Fruit fly (Drosophila melanogaster) whole organism, embryonic: ENCODE measurements around the gene Kdm5.

Experiments
- Blimp-1 ChIP-seq: fragments of 200-800 bp; sonication (Bioruptor generic); optimal IDR thresholded peaks from 3 replicates; lab custom pipeline; 2018; ENCODE audit warnings: missing biosample characterization, missing genetic modification characterization, mild to moderate bottlenecking, moderate library complexity, missing genetic modification reagents
- BtbVII ChIP-seq: fragments of 200-800 bp; sonication (Bioruptor generic); optimal IDR thresholded peaks from 3 replicates; lab custom pipeline; 2017; ENCODE audit warnings: missing biosample characterization, mild to moderate bottlenecking, missing genetic modification characterization
- CG10147 ChIP-seq: fragments of 200-800 bp; sonication (Bioruptor generic); optimal IDR thresholded peaks from 2 replicates; lab custom pipeline; 2019; ENCODE audit warnings: missing biosample characterization, mild to moderate bottlenecking, missing genetic modification characterization, moderate library complexity
- CG10267 ChIP-seq: fragments of 200-800 bp; sonication (Bioruptor generic); optimal IDR thresholded peaks from 2 replicates; lab custom pipeline; 2018; ENCODE audit warnings: missing biosample characterization, mild to moderate bottlenecking, missing genetic modification characterization, moderate library complexity
- CG11085 ChIP-seq: fragments of 200-800 bp; sonication (Bioruptor generic); IDR thresholded peaks from 2 replicates; pipeline ENCODE4 v1.3.6; 2022; ENCODE audit warnings: missing biosample characterization, missing genetic modification characterization
- CG12769 ChIP-seq: fragments of 200-800 bp; sonication (Bioruptor generic); optimal IDR thresholded peaks from 2 replicates; lab custom pipeline; 2019; ENCODE audit warnings: missing biosample characterization, mild to moderate bottlenecking, missing genetic modification characterization, moderate library complexity
- CG15514 ChIP-seq: fragments of 200-800 bp; sonication (Bioruptor generic); optimal IDR thresholded peaks from 3 replicates; lab custom pipeline; 2017; ENCODE audit warnings: missing biosample characterization, missing genetic modification characterization, mild to moderate bottlenecking, moderate library complexity, missing genetic modification reagents
- CG18011 ChIP-seq: fragments of 200-800 bp; sonication (Bioruptor generic); optimal IDR thresholded peaks from 2 replicates; lab custom pipeline; 2017; ENCODE audit warnings: missing biosample characterization, missing genetic modification characterization, mild to moderate bottlenecking, moderate library complexity, missing genotype
- CG31441 ChIP-seq: fragments of 200-800 bp; sonication (Bioruptor generic); IDR thresholded peaks from 2 replicates; pipeline ENCODE4 v1.3.6; 2022; ENCODE audit warnings: missing biosample characterization, missing genetic modification characterization
- CG3281 ChIP-seq: fragments of 200-800 bp; sonication (Bioruptor generic); optimal IDR thresholded peaks from 3 replicates; lab custom pipeline; 2017; ENCODE audit warnings: missing biosample characterization, mild to moderate bottlenecking, missing genetic modification characterization
- CG33557 ChIP-seq: fragments of 200-800 bp; sonication (Bioruptor generic); optimal IDR thresholded peaks from 2 replicates; lab custom pipeline; 2019; ENCODE audit warnings: missing biosample characterization, mild to moderate bottlenecking, missing genetic modification characterization, moderate library complexity
- CG3838 ChIP-seq: fragments of 200-800 bp; sonication (Bioruptor generic); optimal IDR thresholded peaks from 3 replicates; lab custom pipeline; 2016; ENCODE audit warnings: missing biosample characterization, missing genetic modification characterization
- CG3847 ChIP-seq: fragments of 200-800 bp; sonication (Bioruptor generic); IDR thresholded peaks from 2 replicates; pipeline ENCODE4 v1.3.6; 2022; ENCODE audit warnings: missing biosample characterization, missing genetic modification characterization
- CG4328 ChIP-seq: fragments of 200-800 bp; sonication (Bioruptor generic); optimal IDR thresholded peaks from 3 replicates; lab custom pipeline; 2017; ENCODE audit warnings: missing biosample characterization, missing genetic modification reagents, missing genetic modification characterization
- CG5180 ChIP-seq: fragments of 200-800 bp; sonication (Bioruptor generic); optimal IDR thresholded peaks from 3 replicates; lab custom pipeline; 2017; ENCODE audit warnings: missing biosample characterization, missing genetic modification characterization, mild to moderate bottlenecking, moderate library complexity, missing genetic modification reagents
- CG6765 ChIP-seq: fragments of 200-800 bp; sonication (Bioruptor generic); optimal IDR thresholded peaks from 3 replicates; lab custom pipeline; 2017; ENCODE audit warnings: missing biosample characterization, mild to moderate bottlenecking, missing genetic modification characterization
- CG7987 ChIP-seq: fragments of 200-800 bp; sonication (Bioruptor generic); optimal IDR thresholded peaks from 2 replicates; lab custom pipeline; 2018; ENCODE audit warnings: missing biosample characterization, mild to moderate bottlenecking, missing genetic modification characterization, moderate library complexity
- CG8290 ChIP-seq, 3 experiments: fragments of 200-800 bp; sonication (Bioruptor generic); optimal IDR thresholded peaks; 2 replicates each; lab custom pipeline; 2016 to 2019; ENCODE audit warnings: missing biosample characterization in 3 of 3, missing genetic modification characterization in 3 of 3, mild to moderate bottlenecking in 2 of 3, moderate library complexity in 1 of 3
- CG8388 ChIP-seq: fragments of 200-800 bp; sonication (Bioruptor generic); optimal IDR thresholded peaks from 2 replicates; lab custom pipeline; 2019; ENCODE audit warnings: missing biosample characterization, mild to moderate bottlenecking, missing genetic modification characterization, moderate library complexity
- CG8924 ChIP-seq: fragments of 200-800 bp; optimal IDR thresholded peaks from 3 replicates; lab custom pipeline; 2019; ENCODE audit warnings: missing biosample characterization, mild to moderate bottlenecking, missing genetic modification characterization, moderate library complexity
- Doc2 ChIP-seq: fragments of 200-800 bp; sonication (Bioruptor generic); IDR thresholded peaks from 2 replicates; pipeline ENCODE4 v1.3.6; 2022; ENCODE audit warnings: missing biosample characterization, missing genetic modification characterization
- ERR ChIP-seq: fragments of 200-800 bp; sonication (Bioruptor generic); optimal IDR thresholded peaks from 2 replicates; lab custom pipeline; 2016; ENCODE audit warnings: missing biosample characterization, missing genetic modification characterization
- Hand ChIP-seq: fragments of 200-800 bp; sonication (Bioruptor generic); optimal IDR thresholded peaks from 2 replicates; lab custom pipeline; 2017; ENCODE audit warnings: mild to moderate bottlenecking, missing biosample characterization, missing genetic modification reagents, missing genetic modification characterization
- HmgZ ChIP-seq: fragments of 200-800 bp; sonication (Bioruptor generic); optimal IDR thresholded peaks from 2 replicates; lab custom pipeline; 2018; ENCODE audit warnings: missing biosample characterization, mild to moderate bottlenecking, missing genetic modification characterization
- Jarid2 ChIP-seq: fragments of 200-800 bp; sonication (Bioruptor generic); optimal IDR thresholded peaks from 3 replicates; lab custom pipeline; 2017; ENCODE audit warnings: mild to moderate bottlenecking, missing biosample characterization, missing genetic modification reagents, missing genetic modification characterization
- Med ChIP-seq: fragments of 200-800 bp; sonication (Bioruptor generic); peaks from one replicate; lab custom pipeline; 2016; ENCODE audit warnings: missing biosample characterization, missing genetic modification characterization, mild to moderate bottlenecking, inconsistent platforms, moderate library complexity
- Mes4 ChIP-seq: fragments of 200-800 bp; sonication (Bioruptor generic); optimal IDR thresholded peaks from 2 replicates; lab custom pipeline; 2016; ENCODE audit warnings: missing biosample characterization, missing genetic modification characterization
- Nf-YB ChIP-seq: fragments of 200-800 bp; sonication (Bioruptor generic); optimal IDR thresholded peaks from 3 replicates; lab custom pipeline; 2019; ENCODE audit warnings: missing biosample characterization, mild to moderate bottlenecking, missing genetic modification characterization, moderate library complexity
- Pdp1 ChIP-seq, 2 experiments: fragments of 200-800 bp; sonication (Bioruptor generic); optimal IDR thresholded peaks; 3 replicates each; lab custom pipeline; 2016; ENCODE audit warnings: missing biosample characterization in 2 of 2, missing genetic modification characterization in 2 of 2, mild to moderate bottlenecking in 1 of 2, moderate library complexity in 1 of 2
- Spps ChIP-seq: fragments of 200-800 bp; sonication (Bioruptor generic); optimal IDR thresholded peaks from 2 replicates; lab custom pipeline; 2018; ENCODE audit warnings: missing biosample characterization, mild to moderate bottlenecking, missing genetic modification characterization
- Xbp1 ChIP-seq: fragments of 200-800 bp; sonication (Bioruptor generic); optimal IDR thresholded peaks from 3 replicates; lab custom pipeline; 2016; ENCODE audit warnings: missing biosample characterization, mild to moderate bottlenecking, missing genetic modification characterization
- bsh ChIP-seq, 2 experiments: fragments of 200-800 bp; sonication (Bioruptor generic); optimal IDR thresholded peaks; 2 replicates each; lab custom pipeline; 2017 to 2018; ENCODE audit warnings: mild to moderate bottlenecking in 2 of 2, missing biosample characterization in 2 of 2, missing genetic modification characterization in 2 of 2, moderate library complexity in 1 of 2
- cg ChIP-seq: fragments of 200-800 bp; sonication (Bioruptor generic); optimal IDR thresholded peaks from 3 replicates; lab custom pipeline; 2019; ENCODE audit warnings: missing biosample characterization, mild to moderate bottlenecking, missing genetic modification characterization, moderate library complexity
- chif ChIP-seq, 2 experiments: fragments of 200-800 bp; sonication (Bioruptor generic); optimal IDR thresholded peaks; 3 replicates each; lab custom pipeline; 2016; ENCODE audit warnings: missing biosample characterization in 2 of 2, missing genetic modification characterization in 2 of 2
- dmrt99B ChIP-seq: fragments of 200-800 bp; sonication (Bioruptor generic); optimal IDR thresholded peaks from 2 replicates; lab custom pipeline; 2018; ENCODE audit warnings: missing biosample characterization, mild to moderate bottlenecking, missing genetic modification characterization, moderate library complexity
- gcm ChIP-seq: fragments of 200-800 bp; sonication (Bioruptor generic); optimal IDR thresholded peaks from 2 replicates; lab custom pipeline; 2019; ENCODE audit warnings: missing biosample characterization, mild to moderate bottlenecking, missing genetic modification characterization, moderate library complexity
- gsb-n ChIP-seq: fragments of 200-800 bp; sonication (Bioruptor generic); optimal IDR thresholded peaks from 3 replicates; lab custom pipeline; 2018; ENCODE audit warnings: missing biosample characterization, mild to moderate bottlenecking, missing genetic modification characterization
- lab ChIP-seq: fragments of 200-800 bp; sonication (Bioruptor generic); optimal IDR thresholded peaks from 3 replicates; lab custom pipeline; 2017; ENCODE audit warnings: missing biosample characterization, missing genetic modification characterization, mild to moderate bottlenecking, moderate library complexity, missing genetic modification reagents
- lilli ChIP-seq: fragments of 200-800 bp; sonication (Bioruptor generic); optimal IDR thresholded peaks from 3 replicates; lab custom pipeline; 2016; ENCODE audit warnings: missing biosample characterization, missing genetic modification characterization
- mirr ChIP-seq: fragments of 200-800 bp; sonication (Bioruptor generic); optimal IDR thresholded peaks from 3 replicates; lab custom pipeline; 2018; ENCODE audit warnings: missing biosample characterization, mild to moderate bottlenecking, missing genetic modification characterization
- pfk ChIP-seq: fragments of 200-800 bp; sonication (Bioruptor generic); optimal IDR thresholded peaks from 2 replicates; lab custom pipeline; 2018; ENCODE audit warnings: missing biosample characterization, mild to moderate bottlenecking, missing genetic modification characterization, moderate library complexity
- pros ChIP-seq: fragments of 200-800 bp; sonication (Bioruptor generic); optimal IDR thresholded peaks from 3 replicates; lab custom pipeline; 2019; ENCODE audit warnings: missing biosample characterization, mild to moderate bottlenecking, missing genetic modification characterization, moderate library complexity
- salm ChIP-seq: fragments of 200-800 bp; sonication (Bioruptor generic); optimal IDR thresholded peaks from 2 replicates; lab custom pipeline; 2018; ENCODE audit warnings: missing biosample characterization, mild to moderate bottlenecking, missing genetic modification characterization
- tin ChIP-seq: fragments of 200-800 bp; sonication (Bioruptor generic); optimal IDR thresholded peaks from 3 replicates; lab custom pipeline; 2016; ENCODE audit warnings: missing biosample characterization, missing genetic modification characterization
- ttk ChIP-seq: fragments of 200-800 bp; sonication (Bioruptor generic); IDR thresholded peaks from 2 replicates; pipeline ENCODE4 v2.1.2; 2022; ENCODE audit warnings: missing biosample characterization, missing genetic modification characterization
- unpg ChIP-seq: fragments of 200-800 bp; sonication (Bioruptor generic); optimal IDR thresholded peaks from 3 replicates; lab custom pipeline; 2018; ENCODE audit warnings: missing biosample characterization, mild to moderate bottlenecking, missing genetic modification characterization, moderate library complexity

Gene Kdm5

DNA sequence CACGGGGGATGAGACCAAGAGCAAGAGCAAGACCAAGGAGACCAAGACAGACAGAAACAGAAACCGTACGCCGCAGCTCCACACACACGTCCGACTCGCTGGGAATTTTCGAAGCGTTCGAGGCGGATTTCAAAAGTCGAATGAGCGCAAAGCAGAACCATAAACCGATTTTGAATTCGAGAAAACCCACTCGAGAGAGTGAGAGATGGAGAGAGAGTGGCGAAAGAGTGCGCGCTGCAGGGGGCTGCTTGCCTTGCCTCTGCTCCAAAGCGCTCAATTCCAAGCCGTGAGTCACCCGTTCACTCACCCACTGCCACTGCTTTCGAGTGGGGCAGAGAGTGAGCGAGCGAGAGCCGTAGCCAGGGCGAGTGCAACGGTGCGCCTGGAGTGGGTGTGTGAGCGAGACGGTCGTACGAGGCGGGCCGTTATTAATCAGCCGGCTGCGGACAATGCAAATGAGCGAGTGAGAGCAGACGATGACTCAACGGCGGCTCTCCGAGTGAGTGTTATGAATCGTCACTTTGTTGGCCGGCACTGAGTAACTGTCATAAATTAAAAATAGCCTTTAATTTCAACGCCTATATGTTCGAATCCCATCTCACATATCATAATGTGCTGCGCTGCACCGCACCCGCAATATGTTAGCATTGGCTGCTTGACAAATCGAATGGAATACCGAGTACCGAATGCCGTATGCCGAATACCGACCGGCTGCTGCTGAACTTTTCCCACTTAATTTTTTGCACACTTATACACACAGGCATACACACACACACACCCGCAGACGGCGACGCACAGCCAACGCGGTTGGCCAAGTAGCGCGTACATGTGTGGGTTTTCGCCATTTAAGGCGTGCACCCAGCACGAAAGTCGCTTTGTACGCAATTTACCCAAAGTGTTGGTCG, 19.1 kb downstream of the Kdm5 start (continued):
- TF ChIP-seq CG4328 (peak; percentile 0), CG8388 (GFP tag; lab: Kevin White, UChicago) (peak; percentile 9), Nf-YB (GFP tag; lab: Kevin White, UChicago) (peak; percentile 20), CG11085 (GFP tag; lab: Robert Waterston, UW) (no peak), Blimp-1 (GFP tag; lab: Kevin White, UChicago) (peak; percentile 4), CG33557 (peak; percentile 32), Pdp1 (GFP tag; optimal IDR thresholded peaks at IDR 0.05; lab: Kevin White, UChicago) (peak in 1 of 2 experiments; percentile 19), cg (GFP tag; lab: Kevin White, UChicago) (peak; percentile 92), Jarid2 (GFP tag; lab: Kevin White, UChicago) (peak; percentile 82), ERR (GFP tag; lab: Kevin White, UChicago) (peak; percentile 50), lilli (GFP tag; lab: Kevin White, UChicago) (peak; percentile 9), mirr (GFP tag; lab: Kevin White, UChicago) (peak; percentile 56), gsb-n (peak; percentile 5), Doc2 (GFP tag; lab: Robert Waterston, UW) (no peak), Spps (tag; lab: Kevin White, UChicago) (peak; percentile 24), CG10147 (peak; percentile 26), CG3281 (GFP tag; lab: Kevin White, UChicago) (peak; percentile 34), CG10267 (tag; lab: Kevin White, UChicago) (peak; percentile 26), chif (GFP tag; optimal IDR thresholded peaks at IDR 0.05; lab: Kevin White, UChicago) (no peak), dmrt99B (tag; lab: Kevin White, UChicago) (peak; percentile 30), CG8290 (GFP tag; optimal IDR thresholded peaks at IDR 0.05; lab: Kevin White, UChicago) (no peak), CG8290 (tag; optimal IDR thresholded peaks at IDR 0.05; lab: Kevin White, UChicago) (peak in 1 of 2 experiments; percentile 70), CG12769 (tag; lab: Kevin White, UChicago) (peak; percentile 23), tin (GFP tag; lab: Kevin White, UChicago) (peak; percentile 1), CG18011 (GFP tag; lab: Kevin White, UChicago) (peak; percentile 13), ttk (GFP tag; lab: Robert Waterston, UW) (no peak), CG3847 (GFP tag; lab: Robert Waterston, UW) (no peak), CG5180 (peak; percentile 13), CG7987 (peak; percentile 42), salm (tag; lab: Kevin White, UChicago) (peak; percentile 42), lab (GFP tag; lab: Kevin White, UChicago) (peak; percentile 73), HmgZ (tag; lab: Kevin White, UChicago) (peak; percentile 31), Mes4 (GFP tag; lab: Kevin White, UChicago) (peak; percentile 10), BtbVII (GFP tag; lab: Kevin White, UChicago) (peak; percentile 73), bsh (GFP tag; optimal IDR thresholded peaks at IDR 0.05; lab: Kevin White, UChicago) (peak; percentile 16 to 27), Xbp1 (GFP tag; lab: Kevin White, UChicago) (no peak), Med (GFP tag; lab: Kevin White, UChicago) (peak; percentile 87), pros (GFP tag; lab: Kevin White, UChicago) (peak; percentile 91), Hand (peak; percentile 64), CG31441 (GFP tag; lab: Robert Waterston, UW) (no peak), gcm (GFP tag; lab: Kevin White, UChicago) (peak; percentile 26), CG3838 (GFP tag; lab: Kevin White, UChicago) (no peak), CG15514 (peak; percentile 25), CG6765 (peak; percentile 80), unpg (peak; percentile 19), pfk (GFP tag; lab: Kevin White, UChicago) (peak; percentile 42), CG8924 (tag; lab: Kevin White, UChicago) (peak; percentile 23)
